Fruit fly (Drosophila melanogaster) whole organism, embryonic: ENCODE measurements around the gene CG17593.

Experiments
- B-H1 ChIP-seq: fragments of 200-800 bp; sonication (Bioruptor generic); IDR thresholded peaks from 3 replicates; pipeline ENCODE4 v1.3.6; 2022; ENCODE audit warnings: missing biosample characterization, missing genetic modification characterization
- CG10654 ChIP-seq: fragments of 200-800 bp; sonication (Bioruptor generic); optimal IDR thresholded peaks from 2 replicates; lab custom pipeline; 2016; ENCODE audit warnings: missing biosample characterization, missing genetic modification characterization
- CG10979 ChIP-seq: fragments of 200-800 bp; sonication (Bioruptor generic); optimal IDR thresholded peaks from 2 replicates; lab custom pipeline; 2018; ENCODE audit warnings: missing biosample characterization, mild to moderate bottlenecking, missing genetic modification characterization, moderate library complexity
- CG11093 ChIP-seq: fragments of 200-800 bp; sonication (Bioruptor generic); IDR thresholded peaks from 3 replicates; pipeline ENCODE4 v1.3.6; 2022; ENCODE audit warnings: missing biosample characterization, missing genetic modification characterization
- CG11398 ChIP-seq: fragments of 200-800 bp; sonication (Bioruptor generic); optimal IDR thresholded peaks from 2 replicates; lab custom pipeline; 2016; ENCODE audit warnings: missing biosample characterization, missing genetic modification characterization
- CG11695 ChIP-seq: fragments of 200-800 bp; sonication (Bioruptor generic); IDR thresholded peaks from 3 replicates; pipeline ENCODE4 v1.3.6; 2022; ENCODE audit warnings: missing biosample characterization, missing genetic modification characterization
- CG13424 ChIP-seq: fragments of 200-800 bp; sonication (Bioruptor generic); optimal IDR thresholded peaks from 2 replicates; lab custom pipeline; 2019; ENCODE audit warnings: missing biosample characterization, mild to moderate bottlenecking, missing genetic modification characterization, moderate library complexity
- CG14014 ChIP-seq: fragments of 200-800 bp; sonication (Bioruptor generic); IDR thresholded peaks from 2 replicates; pipeline ENCODE4 v1.3.6; 2022; ENCODE audit warnings: missing biosample characterization, missing genetic modification characterization
- CG14710 ChIP-seq: fragments of 200-800 bp; sonication (Bioruptor generic); optimal IDR thresholded peaks from 3 replicates; lab custom pipeline; 2019; ENCODE audit warnings: missing biosample characterization, mild to moderate bottlenecking, missing genetic modification characterization, moderate library complexity
- CG14965 ChIP-seq: fragments of 200-800 bp; sonication (Bioruptor generic); optimal IDR thresholded peaks from 2 replicates; lab custom pipeline; 2016; ENCODE audit warnings: missing biosample characterization, missing genetic modification characterization, borderline replicate concordance
- CG15601 ChIP-seq: fragments of 200-800 bp; sonication (Bioruptor generic); optimal IDR thresholded peaks from 3 replicates; lab custom pipeline; 2019; ENCODE audit warnings: missing biosample characterization, mild to moderate bottlenecking, missing genetic modification characterization, moderate library complexity
- CG16813 ChIP-seq: fragments of 200-800 bp; sonication (Bioruptor generic); IDR thresholded peaks from 3 replicates; pipeline ENCODE4 v1.3.6; 2022; ENCODE audit warnings: missing biosample characterization, missing genetic modification characterization; ENCODE audit not compliant: partially characterized antibody
- CG17361 ChIP-seq: fragments of 200-800 bp; sonication (Bioruptor generic); IDR thresholded peaks from 3 replicates; pipeline ENCODE4 v1.3.6; 2022; ENCODE audit warnings: missing biosample characterization, missing genetic modification characterization
- CG1832 ChIP-seq: fragments of 200-800 bp; sonication (Bioruptor generic); optimal IDR thresholded peaks from 2 replicates; lab custom pipeline; 2017; ENCODE audit warnings: missing biosample characterization, mild to moderate bottlenecking, missing genetic modification characterization, inconsistent platforms
- CG2120 ChIP-seq: fragments of 200-800 bp; sonication (Bioruptor generic); optimal IDR thresholded peaks from 3 replicates; lab custom pipeline; 2016; ENCODE audit warnings: missing biosample characterization, missing genetic modification characterization
- CG32767 ChIP-seq: fragments of 200-800 bp; sonication (Bioruptor generic); IDR thresholded peaks from 2 replicates; pipeline ENCODE4 v1.3.6; 2022; ENCODE audit warnings: missing biosample characterization, missing genetic modification characterization
- CG32772 ChIP-seq: fragments of 200-800 bp; sonication (Bioruptor generic); IDR thresholded peaks from 2 replicates; pipeline ENCODE4 v1.3.6; 2022; ENCODE audit warnings: missing biosample characterization, missing genetic modification characterization
- CG34224 ChIP-seq: fragments of 200-800 bp; sonication (Bioruptor generic); IDR thresholded peaks from 3 replicates; pipeline ENCODE4 v1.3.6; 2022; ENCODE audit warnings: missing biosample characterization, missing genetic modification characterization; ENCODE audit not compliant: partially characterized antibody
- CG9609 ChIP-seq: fragments of 200-800 bp; sonication (Bioruptor generic); optimal IDR thresholded peaks from 3 replicates; lab custom pipeline; 2016; ENCODE audit warnings: missing biosample characterization, missing genetic modification characterization
- CTCF ChIP-seq: fragments of 200-800 bp; sonication (Bioruptor generic); optimal IDR thresholded peaks from 2 replicates; lab custom pipeline; 2017; ENCODE audit warnings: missing biosample characterization, mild to moderate bottlenecking, missing genetic modification characterization, moderate library complexity
- Deaf1 ChIP-seq: fragments of 200-800 bp; optimal IDR thresholded peaks from 3 replicates; lab custom pipeline; 2019; ENCODE audit warnings: missing biosample characterization, mild to moderate bottlenecking, missing genetic modification characterization, moderate library complexity
- Doc3 ChIP-seq: fragments of 200-800 bp; sonication (Bioruptor generic); IDR thresholded peaks from 3 replicates; pipeline ENCODE4 v1.3.6; 2022; ENCODE audit warnings: missing biosample characterization, missing genetic modification characterization; ENCODE audit not compliant: partially characterized antibody
- Dp ChIP-seq: fragments of 200-800 bp; sonication (Bioruptor generic); optimal IDR thresholded peaks from 2 replicates; lab custom pipeline; 2018; ENCODE audit warnings: missing biosample characterization, mild to moderate bottlenecking, missing genetic modification characterization, moderate library complexity
- HLH4C ChIP-seq: fragments of 200-800 bp; sonication (Bioruptor generic); IDR thresholded peaks from 3 replicates; pipeline ENCODE4 v1.3.6; 2022; ENCODE audit warnings: missing biosample characterization, missing genetic modification characterization; ENCODE audit not compliant: partially characterized antibody
- Kr ChIP-seq: fragments of 200-800 bp; sonication (Bioruptor generic); optimal IDR thresholded peaks from 2 replicates; lab custom pipeline; 2017; ENCODE audit warnings: missing biosample characterization, mild to moderate bottlenecking, missing genetic modification characterization
- Nf-YB ChIP-seq: fragments of 200-800 bp; sonication (Bioruptor generic); optimal IDR thresholded peaks from 3 replicates; lab custom pipeline; 2019; ENCODE audit warnings: missing biosample characterization, mild to moderate bottlenecking, missing genetic modification characterization, moderate library complexity
- Nf-YC ChIP-seq: fragments of 200-800 bp; optimal IDR thresholded peaks from 3 replicates; lab custom pipeline; 2019; ENCODE audit warnings: missing biosample characterization, mild to moderate bottlenecking, missing genetic modification characterization, moderate library complexity
- Trl ChIP-seq, 3 experiments: fragments of >200 bp in 2 of 3; fragments of 200-800 bp in 1 of 3; sonication (Bioruptor generic) in 1 of 3; optimal IDR thresholded peaks; 2 replicates in 1 of 3; 3 replicates in 2 of 3; lab custom pipeline; 2016 to 2017; ENCODE audit warnings: missing biosample characterization in 1 of 3, missing genetic modification characterization in 1 of 3
- Vsx1 ChIP-seq: fragments of 200-800 bp; sonication (Bioruptor generic); optimal IDR thresholded peaks from 2 replicates; lab custom pipeline; 2017; ENCODE audit warnings: missing biosample characterization, mild to moderate bottlenecking, missing genetic modification characterization, missing genetic modification reagents
- Xrp1 ChIP-seq: fragments of 200-800 bp; sonication (Bioruptor generic); IDR thresholded peaks from 2 replicates; pipeline ENCODE4 v1.3.6; 2022; ENCODE audit warnings: missing biosample characterization, missing genetic modification characterization
- aop ChIP-seq: fragments of 200-800 bp; sonication (Bioruptor generic); IDR thresholded peaks from 2 replicates; pipeline ENCODE4 v1.3.6; 2022; ENCODE audit warnings: missing biosample characterization, missing genetic modification characterization
- ase ChIP-seq: fragments of 200-800 bp; sonication (Bioruptor generic); IDR thresholded peaks from 3 replicates; pipeline ENCODE4 v1.3.6; 2022; ENCODE audit warnings: missing biosample characterization, missing genetic modification characterization
- az2 ChIP-seq: fragments of 200-800 bp; sonication (Bioruptor generic); optimal IDR thresholded peaks from 3 replicates; lab custom pipeline; 2016; ENCODE audit warnings: missing biosample characterization, missing genetic modification characterization
- cad ChIP-seq: fragments of >200 bp; optimal IDR thresholded peaks from 2 replicates; lab custom pipeline; 2017; ENCODE audit warnings: missing biosample characterization, missing genetic modification characterization
- cg ChIP-seq: fragments of 200-800 bp; sonication (Bioruptor generic); optimal IDR thresholded peaks from 3 replicates; lab custom pipeline; 2019; ENCODE audit warnings: missing biosample characterization, mild to moderate bottlenecking, missing genetic modification characterization, moderate library complexity
- hb ChIP-seq: fragments of 200-800 bp; sonication (Bioruptor generic); IDR thresholded peaks from 3 replicates; pipeline ENCODE4 v1.3.6; 2022; ENCODE audit warnings: missing biosample characterization, missing genetic modification characterization; ENCODE audit not compliant: partially characterized antibody
- hkb ChIP-seq, 2 experiments: fragments of 200-800 bp in 1 of 2; fragments of >200 bp in 1 of 2; sonication (Bioruptor generic) in 1 of 2; IDR thresholded peaks in 1 of 2; optimal IDR thresholded peaks in 1 of 2; 2 replicates each; pipeline versions ENCODE4 v1.3.6 to Lab custom; 2017 to 2022; ENCODE audit warnings: missing biosample characterization in 1 of 2, missing genetic modification characterization in 1 of 2
- jing ChIP-seq: fragments of 200-800 bp; sonication (Bioruptor generic); optimal IDR thresholded peaks from 2 replicates; lab custom pipeline; 2018; ENCODE audit warnings: missing biosample characterization, mild to moderate bottlenecking, missing genetic modification characterization
- luna ChIP-seq: fragments of 200-800 bp; sonication (Bioruptor generic); optimal IDR thresholded peaks from 2 replicates; lab custom pipeline; 2016; ENCODE audit warnings: missing biosample characterization, missing genetic modification characterization
- org-1 ChIP-seq: fragments of 200-800 bp; sonication (Bioruptor generic); optimal IDR thresholded peaks from 2 replicates; lab custom pipeline; 2017; ENCODE audit warnings: missing biosample characterization, missing genetic modification characterization
- sens ChIP-seq: fragments of 200-800 bp; sonication (Bioruptor generic); peaks from one replicate; lab custom pipeline; 2016; ENCODE audit warnings: missing biosample characterization, missing genetic modification characterization
- sima ChIP-seq: fragments of 200-800 bp; sonication (Bioruptor generic); optimal IDR thresholded peaks from 2 replicates; lab custom pipeline; 2016; ENCODE audit warnings: missing biosample characterization, missing genetic modification characterization
- sqz ChIP-seq: fragments of 200-800 bp; sonication (Bioruptor generic); optimal IDR thresholded peaks from 3 replicates; lab custom pipeline; 2018; ENCODE audit warnings: missing biosample characterization, mild to moderate bottlenecking, missing genetic modification characterization
- tgo ChIP-seq: fragments of 200-800 bp; sonication (Bioruptor generic); IDR thresholded peaks from 3 replicates; pipeline ENCODE4 v1.3.6; 2022; ENCODE audit warnings: missing biosample characterization, missing genetic modification characterization
- wek ChIP-seq: fragments of 200-800 bp; sonication (Bioruptor generic); optimal IDR thresholded peaks from 3 replicates; lab custom pipeline; 2018; ENCODE audit warnings: missing biosample characterization, mild to moderate bottlenecking, missing genetic modification characterization, moderate library complexity
- yki ChIP-seq: fragments of >200 bp; optimal IDR thresholded peaks from 3 replicates; lab custom pipeline; 2018
- z ChIP-seq: fragments of 200-800 bp; sonication (Bioruptor generic); IDR thresholded peaks from 3 replicates; pipeline ENCODE4 v1.3.6; 2022; ENCODE audit warnings: missing biosample characterization, missing genetic modification characterization
- zfh1 ChIP-seq: fragments of 200-800 bp; sonication (Bioruptor generic); IDR thresholded peaks from 3 replicates; pipeline ENCODE4 v1.3.6; 2022; ENCODE audit warnings: missing biosample characterization, missing genetic modification characterization

Gene CG17593

dm6 chr2L:3538564-3539411 is 24.1 kb downstream of the CG17593 start, which contains the start of gene drm:
Gene drm (plus strand): TSS chr2L:3539247.
- no peak for TF ChIP-seq CG2120
- TF ChIP-seq CTCF (GFP tag; lab: Kevin White, UChicago), result no peak
- no peak for TF ChIP-seq CG11398
- TF ChIP-seq Xrp1, result no peak
- no peak for TF ChIP-seq CG11695 (GFP tag; lab: Robert Waterston, UW)
- no peak for TF ChIP-seq CG10979 (tag; lab: Kevin White, UChicago)
- TF ChIP-seq CG9609 (GFP tag; lab: Kevin White, UChicago), result no peak
- no peak for TF ChIP-seq luna (GFP tag; lab: Kevin White, UChicago)
- peak; percentile 95 for TF ChIP-seq CG1832 (GFP tag; lab: Kevin White, UChicago)
- TF ChIP-seq CG32772 (GFP tag; lab: Robert Waterston, UW), result peak; percentile 8; the same call in 1 of the 2 replicates
- no peak for TF ChIP-seq CG14014
- TF ChIP-seq hkb (optimal IDR thresholded peaks at IDR 0.05; lab: Kevin White, UChicago), result peak; percentile 6
- TF ChIP-seq hkb (GFP tag; IDR thresholded peaks at IDR 0.05; lab: Robert Waterston, UW), result no peak
- no peak for TF ChIP-seq CG13424
- TF ChIP-seq ase (GFP tag; lab: Robert Waterston, UW), result no peak
- no peak for TF ChIP-seq CG10654 (GFP tag; lab: Kevin White, UChicago)
- peak; percentile 36 for TF ChIP-seq jing (GFP tag; lab: Kevin White, UChicago)
- peak; percentile 49 for TF ChIP-seq cg
- TF ChIP-seq CG32767, result 0 out of 2 replicates have a peak, but pooled peaks have one; percentile 16
- peak; percentile 96 for TF ChIP-seq z (GFP tag; lab: Robert Waterston, UW)
- peak; percentile 14 for TF ChIP-seq sqz
- no peak for TF ChIP-seq CG14710
- no peak for TF ChIP-seq zfh1 (GFP tag; lab: Robert Waterston, UW)
- TF ChIP-seq CG11093 (GFP tag; lab: Robert Waterston, UW), result no peak
- TF ChIP-seq Kr (GFP tag; lab: Kevin White, UChicago), result peak; percentile 83
- peak; percentile 43 for TF ChIP-seq Deaf1 (tag; lab: Kevin White, UChicago)
- peak; percentile 24 for TF ChIP-seq yki
- TF ChIP-seq Dp (GFP tag; lab: Kevin White, UChicago), result no peak
- TF ChIP-seq Vsx1 (GFP tag; lab: Kevin White, UChicago), result no peak
- TF ChIP-seq hb (GFP tag; lab: Robert Waterston, UW), result 0 out of 3 replicates have a peak, but pooled peaks have one; percentile 61
- TF ChIP-seq Doc3 (GFP tag; lab: Robert Waterston, UW), result no peak
- 0 out of 3 replicates have a peak, but pooled peaks have one; percentile 19 for TF ChIP-seq CG34224 (GFP tag; lab: Robert Waterston, UW)
- TF ChIP-seq Nf-YB, result peak; percentile 96
- TF ChIP-seq CG14965, result no peak
- no peak for TF ChIP-seq aop (GFP tag; lab: Robert Waterston, UW)
- TF ChIP-seq B-H1, result no peak
- TF ChIP-seq CG16813, result 0 out of 3 replicates have a peak, but pooled peaks have one; percentile 37
- TF ChIP-seq sima (GFP tag; lab: Kevin White, UChicago), result no peak
- 0 out of 3 replicates have a peak, but pooled peaks have one; percentile 32 for TF ChIP-seq HLH4C (GFP tag; lab: Robert Waterston, UW)
- TF ChIP-seq org-1 (GFP tag; lab: Kevin White, UChicago), result no peak
- peak; percentile 89 to 92 for TF ChIP-seq Trl (optimal IDR thresholded peaks at IDR 0.05; lab: Kevin White, UChicago)
- TF ChIP-seq Trl (GFP tag; optimal IDR thresholded peaks at IDR 0.05; lab: Kevin White, UChicago), result no peak
- TF ChIP-seq CG15601 (tag; lab: Kevin White, UChicago), result no peak
- TF ChIP-seq wek (GFP tag; lab: Kevin White, UChicago), result no peak
- TF ChIP-seq az2 (GFP tag; lab: Kevin White, UChicago), result no peak
- TF ChIP-seq CG17361 (GFP tag; lab: Robert Waterston, UW), result no peak
- no peak for TF ChIP-seq tgo (GFP tag; lab: Robert Waterston, UW)
- TF ChIP-seq sens (GFP tag; lab: Kevin White, UChicago), result peak; percentile 27
- TF ChIP-seq Nf-YC (tag; lab: Kevin White, UChicago), result peak; percentile 98
- peak; percentile 34 for TF ChIP-seq cad (GFP tag; lab: Kevin White, UChicago)
